Comparison of ENCODE assay signal across 4 fruit fly cellular contexts in the genomic region with DNA sequence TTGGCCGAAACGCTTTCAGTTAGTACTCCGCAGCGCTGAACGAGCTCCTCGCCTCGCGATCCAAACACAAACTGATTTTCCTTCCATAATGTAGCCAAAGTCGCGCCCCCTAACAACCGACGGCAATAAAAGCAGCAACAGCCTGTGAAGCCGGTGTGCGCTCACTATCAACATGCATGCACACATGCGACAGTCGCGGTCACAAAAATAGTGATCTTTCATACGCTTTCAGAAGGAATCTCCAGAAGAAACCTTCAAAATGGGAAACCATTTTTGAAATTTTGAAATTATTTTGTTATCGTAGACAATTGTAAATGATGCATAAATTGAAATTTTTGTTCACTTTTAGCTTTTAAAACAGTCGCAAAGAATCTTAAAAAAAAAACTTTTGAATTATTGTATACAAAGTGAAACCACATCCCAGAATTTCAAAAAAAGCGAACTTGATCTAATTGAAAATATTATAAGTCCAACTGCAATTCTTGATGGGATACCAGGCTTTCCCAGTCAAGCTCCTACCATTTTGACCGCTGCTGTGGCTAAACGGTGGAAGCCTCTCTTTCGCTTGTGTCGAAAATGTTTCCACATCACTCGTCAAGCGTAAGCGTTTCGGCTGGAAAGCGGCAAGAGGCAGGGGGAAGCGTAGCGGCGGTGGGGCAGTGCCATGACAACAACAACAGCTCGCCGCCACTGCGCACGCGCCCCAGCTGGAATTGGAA.
TF ChIP-seq lines count a peak whose summit lies in the region.

Gene Cad96Cb (minus strand): TSS at position 51 of the 719 bp plus-strand sequence.

- TF ChIP-seq CTCF in whole organism, embryonic (GFP tag; optimal IDR thresholded peaks at IDR 0.05; lab: Kevin White, UChicago) = peak; percentile 19

TF ChIP-seq in whole organism, embryonic, 481 proteins besides CTCF, POLR2A, EP300 and RAD21 (continues in another document):
- TF ChIP-seq Ptx1 (GFP tag; IDR thresholded peaks at IDR 0.05; lab: Robert Waterston, UW) (peak; percentile 70), chif (GFP tag; optimal IDR thresholded peaks at IDR 0.05; lab: Kevin White, UChicago) (peak; percentile 56 to 89), CG12236 (GFP tag; optimal IDR thresholded peaks at IDR 0.05; lab: Kevin White, UChicago) (peak; percentile 83), nerfin-1 (tag; optimal IDR thresholded peaks at IDR 0.05; lab: Kevin White, UChicago) (peak; percentile 88), ems (GFP tag; optimal IDR thresholded peaks at IDR 0.05; lab: Kevin White, UChicago) (peak; percentile 76), ab (GFP tag; optimal IDR thresholded peaks at IDR 0.05; lab: Kevin White, UChicago) (peak; percentile 66), CHES-1-like (GFP tag; optimal IDR thresholded peaks at IDR 0.05; lab: Kevin White, UChicago) (peak; percentile 52), Trl (optimal IDR thresholded peaks at IDR 0.05; lab: Kevin White, UChicago) (no peak), Trl (GFP tag; optimal IDR thresholded peaks at IDR 0.05; lab: Kevin White, UChicago) (peak; percentile 74), CG7745 (tag; optimal IDR thresholded peaks at IDR 0.05; lab: Kevin White, UChicago) (no peak), ATbp (GFP tag; optimal IDR thresholded peaks at IDR 0.05; lab: Kevin White, UChicago) (peak; percentile 86), MBD-R2 (GFP tag; IDR thresholded peaks at IDR 0.05; lab: Robert Waterston, UW) (no peak), prd (optimal IDR thresholded peaks at IDR 0.05; lab: Kevin White, UChicago) (no peak), prd (GFP tag; IDR thresholded peaks at IDR 0.05; lab: Robert Waterston, UW) (peak; percentile 75), bigmax (GFP tag; optimal IDR thresholded peaks at IDR 0.05; lab: Kevin White, UChicago) (no peak), az2 (GFP tag; optimal IDR thresholded peaks at IDR 0.05; lab: Kevin White, UChicago) (peak; percentile 85), ERR (GFP tag; optimal IDR thresholded peaks at IDR 0.05; lab: Kevin White, UChicago) (peak; percentile 54), CG9727 (GFP tag; optimal IDR thresholded peaks at IDR 0.05; lab: Kevin White, UChicago) (peak; percentile 92), MESR4 (GFP tag; optimal IDR thresholded peaks at IDR 0.05; lab: Kevin White, UChicago) (no peak), CG14667 (GFP tag; IDR thresholded peaks at IDR 0.05; lab: Robert Waterston, UW) (0 out of 2 replicates have a peak, but pooled peaks have one; percentile 19)

TF ChIP-seq in whole organism, prepupa, 60 proteins besides CTCF, POLR2A, EP300 and RAD21 (continues in another document):
- peak; percentile 95 for TF ChIP-seq topi (GFP tag; optimal IDR thresholded peaks at IDR 0.05; lab: Kevin White, UChicago)
- TF ChIP-seq CG6854 (GFP tag; optimal IDR thresholded peaks at IDR 0.05; lab: Kevin White, UChicago) = peak; percentile 87
- peak; percentile 89 for TF ChIP-seq CG34406 (GFP tag; optimal IDR thresholded peaks at IDR 0.05; lab: Kevin White, UChicago)
- peak; percentile 95 for TF ChIP-seq esn (GFP tag; optimal IDR thresholded peaks at IDR 0.05; lab: Kevin White, UChicago)
- peak; percentile 79 for TF ChIP-seq CG9139 (GFP tag; optimal IDR thresholded peaks at IDR 0.05; lab: Kevin White, UChicago)
- peak; percentile 76 for TF ChIP-seq Blimp-1 (GFP tag; optimal IDR thresholded peaks at IDR 0.05; lab: Kevin White, UChicago)
- peak; percentile 94 for TF ChIP-seq net (GFP tag; optimal IDR thresholded peaks at IDR 0.05; lab: Kevin White, UChicago)
- peak; percentile 50 for TF ChIP-seq Eip93F (GFP tag; optimal IDR thresholded peaks at IDR 0.05; lab: Kevin White, UChicago)
- TF ChIP-seq Sox14 (GFP tag; optimal IDR thresholded peaks at IDR 0.05; lab: Kevin White, UChicago) = peak; percentile 94
- TF ChIP-seq spab (GFP tag; optimal IDR thresholded peaks at IDR 0.05; lab: Kevin White, UChicago) = peak; percentile 93
- peak; percentile 57 for TF ChIP-seq fd85E (GFP tag; optimal IDR thresholded peaks at IDR 0.05; lab: Kevin White, UChicago)
- TF ChIP-seq Hr38 (GFP tag; optimal IDR thresholded peaks at IDR 0.05; lab: Kevin White, UChicago) = peak; percentile 12
- peak; percentile 93 for TF ChIP-seq OdsH (GFP tag; optimal IDR thresholded peaks at IDR 0.05; lab: Kevin White, UChicago)
- TF ChIP-seq vri (GFP tag; optimal IDR thresholded peaks at IDR 0.05; lab: Kevin White, UChicago) = peak; percentile 79
- TF ChIP-seq cyc (GFP tag; optimal IDR thresholded peaks at IDR 0.05; lab: Kevin White, UChicago) = peak; percentile 93
- peak; percentile 80 for TF ChIP-seq CG7368 (GFP tag; optimal IDR thresholded peaks at IDR 0.05; lab: Kevin White, UChicago)
- peak; percentile 98 for TF ChIP-seq CG32006 (GFP tag; optimal IDR thresholded peaks at IDR 0.05; lab: Kevin White, UChicago)
- peak; percentile 93 for TF ChIP-seq achi (GFP tag; optimal IDR thresholded peaks at IDR 0.05; lab: Kevin White, UChicago)
- TF ChIP-seq CG11762 (GFP tag; optimal IDR thresholded peaks at IDR 0.05; lab: Kevin White, UChicago; ENCODE audit: insufficient read depth) = peak; percentile 93
- peak; percentile 95 for TF ChIP-seq CG3919 (GFP tag; optimal IDR thresholded peaks at IDR 0.05; lab: Kevin White, UChicago)

TF ChIP-seq in whole organism, pupa, 21 proteins besides CTCF, POLR2A, EP300 and RAD21:
- TF ChIP-seq fd96Ca (GFP tag; IDR thresholded peaks at IDR 0.05; lab: Robert Waterston, UW) (peak; percentile 56), CG32121 (GFP tag; IDR thresholded peaks at IDR 0.05; lab: Robert Waterston, UW) (peak; percentile 71; the same call in 1 of the 2 replicates), CG8301 (tag; optimal IDR thresholded peaks at IDR 0.05; lab: Kevin White, UChicago) (peak; percentile 94), CG17806 (tag; optimal IDR thresholded peaks at IDR 0.05; lab: Kevin White, UChicago) (peak; percentile 84), CG13204 (GFP tag; optimal IDR thresholded peaks at IDR 0.05; lab: Kevin White, UChicago) (peak; percentile 67), CG34367 (tag; optimal IDR thresholded peaks at IDR 0.05; lab: Kevin White, UChicago) (peak; percentile 82), Pif1B (GFP tag; optimal IDR thresholded peaks at IDR 0.05; lab: Kevin White, UChicago) (peak; percentile 90), Pif1A (GFP tag; optimal IDR thresholded peaks at IDR 0.05; lab: Kevin White, UChicago) (peak; percentile 93), D1 (tag; optimal IDR thresholded peaks at IDR 0.05; lab: Kevin White, UChicago) (peak; percentile 73), CG9948 (tag; optimal IDR thresholded peaks at IDR 0.05; lab: Kevin White, UChicago) (peak; percentile 92), CG10348 (GFP tag; IDR thresholded peaks at IDR 0.05; lab: Robert Waterston, UW) (0 out of 2 replicates have a peak, but pooled peaks have one; percentile 7), Snoo (tag; optimal IDR thresholded peaks at IDR 0.05; lab: Kevin White, UChicago) (peak; percentile 92), CG15710 (tag; optimal IDR thresholded peaks at IDR 0.05; lab: Kevin White, UChicago) (peak; percentile 91), EcR (GFP tag; optimal IDR thresholded peaks at IDR 0.05; lab: Kevin White, UChicago) (no peak), rn (GFP tag; IDR thresholded peaks at IDR 0.05; lab: Robert Waterston, UW) (peak; percentile 54), CG4496 (GFP tag; IDR thresholded peaks at IDR 0.05; lab: Robert Waterston, UW) (peak; percentile 76; the same call in 2 of the 3 replicates), CG8159 (tag; optimal IDR thresholded peaks at IDR 0.05; lab: Kevin White, UChicago) (peak; percentile 92), CG12605 (GFP tag; IDR thresholded peaks at IDR 0.05; lab: Robert Waterston, UW) (peak; percentile 49), gl (tag; optimal IDR thresholded peaks at IDR 0.05; lab: Kevin White, UChicago) (peak; percentile 68), Ets98B (GFP tag; IDR thresholded peaks at IDR 0.05; lab: Robert Waterston, UW) (peak; percentile 64), CG14655 (GFP tag; optimal IDR thresholded peaks at IDR 0.05; lab: Kevin White, UChicago) (peak; percentile 97)

TF ChIP-seq in whole organism, wandering third instar larva, 38 proteins besides CTCF, POLR2A, EP300 and RAD21 (continues in another document):
- no peak for TF ChIP-seq Dfd (GFP tag; optimal IDR thresholded peaks at IDR 0.05; lab: Kevin White, UChicago)
- peak; percentile 91 for TF ChIP-seq Sp1 (GFP tag; optimal IDR thresholded peaks at IDR 0.05; lab: Kevin White, UChicago)
- TF ChIP-seq OdsH (GFP tag; optimal IDR thresholded peaks at IDR 0.05; lab: Kevin White, UChicago) = peak; percentile 86
- no peak for TF ChIP-seq Abd-B (GFP tag; optimal IDR thresholded peaks at IDR 0.05; lab: Kevin White, UChicago)
- TF ChIP-seq Dif (GFP tag; optimal IDR thresholded peaks at IDR 0.05; lab: Kevin White, UChicago; ENCODE audit: partially characterized antibody) = no peak
- no peak for TF ChIP-seq Mio (GFP tag; optimal IDR thresholded peaks at IDR 0.05; lab: Kevin White, UChicago)
- TF ChIP-seq GATAd (GFP tag; optimal IDR thresholded peaks at IDR 0.05; lab: Kevin White, UChicago) = peak; percentile 13
- peak; percentile 66 for TF ChIP-seq Jra (GFP tag; optimal IDR thresholded peaks at IDR 0.05; lab: Kevin White, UChicago)
- peak; percentile 31 for TF ChIP-seq Rel (GFP tag; optimal IDR thresholded peaks at IDR 0.05; lab: Kevin White, UChicago)
- peak; percentile 6 for TF ChIP-seq Rel (tag; optimal IDR thresholded peaks at IDR 0.05; lab: Kevin White, UChicago)
- TF ChIP-seq Hnf4 (GFP tag; optimal IDR thresholded peaks at IDR 0.05; lab: Kevin White, UChicago) = peak; percentile 53
- TF ChIP-seq CG9705 (GFP tag; optimal IDR thresholded peaks at IDR 0.05; lab: Kevin White, UChicago) = peak; percentile 70
- TF ChIP-seq sv (GFP tag; optimal IDR thresholded peaks at IDR 0.05; lab: Kevin White, UChicago) = peak; percentile 73
- TF ChIP-seq h (GFP tag; optimal IDR thresholded peaks at IDR 0.05; lab: Kevin White, UChicago) = peak; percentile 88
- TF ChIP-seq br (GFP tag; optimal IDR thresholded peaks at IDR 0.05; lab: Kevin White, UChicago) = peak; percentile 86
- TF ChIP-seq foxo (GFP tag; optimal IDR thresholded peaks at IDR 0.05; lab: Kevin White, UChicago) = peak in 1 of 2 experiments; percentile 89
- TF ChIP-seq usp (GFP tag; optimal IDR thresholded peaks at IDR 0.05; lab: Kevin White, UChicago) = no peak
- peak; percentile 87 for TF ChIP-seq dmrt93B (GFP tag; optimal IDR thresholded peaks at IDR 0.05; lab: Kevin White, UChicago)
- TF ChIP-seq sage (GFP tag; optimal IDR thresholded peaks at IDR 0.05; lab: Kevin White, UChicago) = peak; percentile 47
- peak; percentile 86 for TF ChIP-seq ey (GFP tag; optimal IDR thresholded peaks at IDR 0.05; lab: Kevin White, UChicago)
- peak; percentile 90 for TF ChIP-seq fru (GFP tag; optimal IDR thresholded peaks at IDR 0.05; lab: Kevin White, UChicago)
- TF ChIP-seq HLH106 (tag; optimal IDR thresholded peaks at IDR 0.05; lab: Kevin White, UChicago) = peak; percentile 86
- no peak for TF ChIP-seq pan (optimal IDR thresholded peaks at IDR 0.05; lab: Kevin White, UChicago)
- TF ChIP-seq CG32264 (GFP tag; optimal IDR thresholded peaks at IDR 0.05; lab: Kevin White, UChicago) = peak; percentile 63
- TF ChIP-seq dl (GFP tag; optimal IDR thresholded peaks at IDR 0.05; lab: Kevin White, UChicago; ENCODE audit: insufficient read depth in 1 of 2, partially characterized antibody in 2 of 2) = peak in 1 of 2 experiments; percentile 15
- TF ChIP-seq Myc (optimal IDR thresholded peaks at IDR 0.05; lab: Kevin White, UChicago) = no peak

Comparison
In these comparisons a context has a peak if more than half of its experiments do, and no peak if none do; other contexts are left out.
1. Of the 7 proteins assayed by ChIP-seq in both whole organism, embryonic and whole organism, prepupa: peak only in whole organism, embryonic: none; only in whole organism, prepupa: CG16779, Hr39 and Lpt; in both: Blimp-1, CG6854, Gug and Sox102F; in neither: 0.